Fruit fly (Drosophila melanogaster): ENCODE results near the gene RpL22.

Gene RpL22

dm6 chrX:755642-756332 lies 9.1 kb downstream of the RpL22 start (continued):
- peak; percentile 56 for TF ChIP-seq Ets97D (GFP tag; optimal IDR thresholded peaks at IDR 0.05)
- TF ChIP-seq HmgD (GFP tag; optimal IDR thresholded peaks at IDR 0.05), result peak; percentile 57
- peak; percentile 89 for TF ChIP-seq CG6175 (GFP tag; IDR thresholded peaks at IDR 0.05)
- TF ChIP-seq z (GFP tag; IDR thresholded peaks at IDR 0.05), result peak; percentile 44; the same call in 1 of the 3 replicates
- peak; percentile 81 for TF ChIP-seq Mad (GFP tag; optimal IDR thresholded peaks at IDR 0.05)
- peak; percentile 60 for TF ChIP-seq CG7928 (GFP tag; optimal IDR thresholded peaks at IDR 0.05)
- peak; percentile 88 for TF ChIP-seq lmd (GFP tag; IDR thresholded peaks at IDR 0.05)
- TF ChIP-seq CG12155 (GFP tag; optimal IDR thresholded peaks at IDR 0.05), result peak; percentile 88
- TF ChIP-seq CG3995 (GFP tag; optimal IDR thresholded peaks at IDR 0.05), result peak; percentile 31
- peak; percentile 72 for TF ChIP-seq crc (GFP tag; optimal IDR thresholded peaks at IDR 0.05)
- no peak for TF ChIP-seq CG7963 (GFP tag; IDR thresholded peaks at IDR 0.05; ENCODE audit: partially characterized antibody)
- TF ChIP-seq ato (GFP tag; IDR thresholded peaks at IDR 0.05; ENCODE audit: partially characterized antibody), result no peak
- TF ChIP-seq CG3407 (GFP tag; optimal IDR thresholded peaks at IDR 0.05), result peak; percentile 56
- no peak for TF ChIP-seq Sry-β (GFP tag; optimal IDR thresholded peaks at IDR 0.05)
- TF ChIP-seq CG9609 (GFP tag; optimal IDR thresholded peaks at IDR 0.05), result peak; percentile 75
- TF ChIP-seq CG12104 (GFP tag; optimal IDR thresholded peaks at IDR 0.05), result peak; percentile 69
- peak; percentile 6 for TF ChIP-seq CG10462 (GFP tag; optimal IDR thresholded peaks at IDR 0.05)
- peak; percentile 78 for TF ChIP-seq CG11504 (tag; optimal IDR thresholded peaks at IDR 0.05)
- TF ChIP-seq Doc3 (GFP tag; IDR thresholded peaks at IDR 0.05; ENCODE audit: partially characterized antibody), result no peak
- no peak for TF ChIP-seq Stat92E (GFP tag; optimal IDR thresholded peaks at IDR 0.05)
- TF ChIP-seq sug (tag; optimal IDR thresholded peaks at IDR 0.05), result peak; percentile 68
- TF ChIP-seq CG1603 (tag; optimal IDR thresholded peaks at IDR 0.05), result peak; percentile 75
- peak; percentile 85 for TF ChIP-seq Antp (GFP tag; optimal IDR thresholded peaks at IDR 0.05)
- TF ChIP-seq az2 (GFP tag; optimal IDR thresholded peaks at IDR 0.05), result peak; percentile 77
- peak; percentile 40 for TF ChIP-seq CG31365 (tag; optimal IDR thresholded peaks at IDR 0.05)
- TF ChIP-seq CG4328 (GFP tag; optimal IDR thresholded peaks at IDR 0.05), result no peak
- TF ChIP-seq CG9932 (GFP tag; IDR thresholded peaks at IDR 0.05), result peak; percentile 94
- peak; percentile 14 for TF ChIP-seq Jarid2 (GFP tag; optimal IDR thresholded peaks at IDR 0.05)
- peak; percentile 62 for TF ChIP-seq CG1529 (GFP tag; optimal IDR thresholded peaks at IDR 0.05)
- TF ChIP-seq nmo (GFP tag; optimal IDR thresholded peaks at IDR 0.05), result peak; percentile 67
- no peak for TF ChIP-seq fru (optimal IDR thresholded peaks at IDR 0.05)
- TF ChIP-seq CG10543 (GFP tag; optimal IDR thresholded peaks at IDR 0.05), result peak; percentile 83
- peak; percentile 82 for TF ChIP-seq CG12391 (tag; optimal IDR thresholded peaks at IDR 0.05)
- TF ChIP-seq CG2889 (GFP tag; IDR thresholded peaks at IDR 0.05), result peak; percentile 80; the same call in 2 of the 3 replicates
- TF ChIP-seq Lpt (GFP tag; optimal IDR thresholded peaks at IDR 0.05), result no peak
- peak; percentile 86 to 93 for TF ChIP-seq Pdp1 (GFP tag; optimal IDR thresholded peaks at IDR 0.05)
- TF ChIP-seq ac (GFP tag; optimal IDR thresholded peaks at IDR 0.05), result no peak
- no peak for TF ChIP-seq Sin3A (optimal IDR thresholded peaks at IDR 0.05)
- TF ChIP-seq stwl (tag; optimal IDR thresholded peaks at IDR 0.05), result no peak
- peak; percentile 97 for TF ChIP-seq Rfx (GFP tag; IDR thresholded peaks at IDR 0.05)
- peak; percentile 81 for TF ChIP-seq Dad (GFP tag; optimal IDR thresholded peaks at IDR 0.05)
- peak; percentile 20 for TF ChIP-seq MESR4 (GFP tag; optimal IDR thresholded peaks at IDR 0.05)
- no peak for TF ChIP-seq CG34224 (GFP tag; IDR thresholded peaks at IDR 0.05; ENCODE audit: partially characterized antibody)
- peak; percentile 52 for TF ChIP-seq Sox100B (GFP tag; optimal IDR thresholded peaks at IDR 0.05)
- peak; percentile 67 for TF ChIP-seq Atf-2 (GFP tag; optimal IDR thresholded peaks at IDR 0.05)
- peak; percentile 52 for TF ChIP-seq CG9437 (GFP tag; optimal IDR thresholded peaks at IDR 0.05)
- peak; percentile 59 for TF ChIP-seq CG4404 (GFP tag; IDR thresholded peaks at IDR 0.05)
- TF ChIP-seq klu (GFP tag; IDR thresholded peaks at IDR 0.05), result peak; percentile 83
- peak; percentile 80 for TF ChIP-seq Mrtf (GFP tag; IDR thresholded peaks at IDR 0.05)
- peak; percentile 78 for TF ChIP-seq CG7372 (GFP tag; IDR thresholded peaks at IDR 0.05)
